Worm (Caenorhabditis elegans): ENCODE data around the gene C23H5.8.
A peak's percentile ranks its signal among the peaks of the same experiment; 100 is the strongest.

DNA sequence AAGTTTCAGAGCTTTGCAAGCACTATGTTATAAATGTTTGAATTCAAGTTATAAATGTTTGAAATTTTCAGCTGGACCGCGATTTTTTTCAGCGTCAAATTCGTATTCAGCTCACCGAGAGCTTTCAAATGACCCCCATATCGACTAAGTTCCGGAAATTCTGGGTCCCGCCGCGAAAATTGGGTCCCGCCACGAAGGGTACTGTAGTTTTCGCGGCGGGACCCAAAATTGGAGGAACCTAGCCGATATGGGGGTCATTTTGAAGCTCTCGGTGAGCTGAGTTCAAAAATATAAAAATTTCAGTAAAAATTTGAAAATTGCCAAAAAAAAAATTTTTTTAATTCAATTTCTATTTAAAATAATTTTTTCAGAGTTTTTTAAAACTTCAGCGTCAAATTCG, 6.5 kb downstream of the C23H5.8 start:
- TF ChIP-seq lir-1 (GFP tag; conservative IDR thresholded peaks at IDR 0.05) = no peak
- no peak for TF ChIP-seq ceh-91 (GFP tag; IDR thresholded peaks at IDR 0.05)
- TF ChIP-seq ztf-25 (GFP tag; IDR thresholded peaks at IDR 0.05) = no peak
- TF ChIP-seq snpc-4 (GFP tag; optimal IDR thresholded peaks at IDR 0.05) = no peak
- TF ChIP-seq snpc-4 (tag; optimal IDR thresholded peaks at IDR 0.05) = no peak
- TF ChIP-seq ets-4 (GFP tag; optimal IDR thresholded peaks at IDR 0.05) = no peak
- no peak for TF ChIP-seq somi-1 (GFP tag; optimal IDR thresholded peaks at IDR 0.05)
- peak; percentile 42 for TF ChIP-seq F33H1.4 (GFP tag; IDR thresholded peaks at IDR 0.05)
- TF ChIP-seq snpc-1.1 (tag; optimal IDR thresholded peaks at IDR 0.05; ENCODE audit: insufficient read depth) = no peak
- no peak for TF ChIP-seq ama-1 (optimal IDR thresholded peaks at IDR 0.05)
- no peak for TF ChIP-seq ama-1 (GFP tag; optimal IDR thresholded peaks at IDR 0.05)
- no peak for TF ChIP-seq Y56A3A.18 (GFP tag; IDR thresholded peaks at IDR 0.05)
- no peak for TF ChIP-seq sea-2 (GFP tag; IDR thresholded peaks at IDR 0.05)
- TF ChIP-seq lsy-27 (tag; optimal IDR thresholded peaks at IDR 0.05; ENCODE audit: borderline replicate concordance, insufficient read depth) = no peak
- TF ChIP-seq mxl-1 (tag; optimal IDR thresholded peaks at IDR 0.05) = no peak
- no peak for TF ChIP-seq tbp1 (GFP tag; optimal IDR thresholded peaks at IDR 0.05)
